Worm (Caenorhabditis elegans) whole organism, early embryonic: ENCODE measurements around the gene C55A1.6.

ENCODE experiments used
- aly-1 ChIP-seq: sonication (generic microtip); optimal IDR thresholded peaks from 2 replicates; lab custom pipeline; 2016; ENCODE audit warnings: missing genetic modification characterization, missing compliant biosample characterization
- ama-1 ChIP-seq: fragments of 150-350 bp; optimal IDR thresholded peaks from 2 replicates; lab custom pipeline; 2014
- ceh-13 ChIP-seq: fragments of 200-800 bp; sonication (Bioruptor generic); optimal IDR thresholded peaks from 2 replicates; lab custom pipeline; 2018; ENCODE audit warnings: mild to moderate bottlenecking, missing genetic modification characterization, missing compliant biosample characterization
- ceh-36 ChIP-seq: sonication (generic microtip); optimal IDR thresholded peaks from 2 replicates; lab custom pipeline; 2016; ENCODE audit warnings: missing genetic modification characterization, inconsistent platforms, missing compliant biosample characterization
- ets-7 ChIP-seq: sonication (generic microtip); optimal IDR thresholded peaks from 2 replicates; lab custom pipeline; 2016; ENCODE audit warnings: missing genotype, missing genetic modification characterization, missing compliant biosample characterization
- flt-1 ChIP-seq: fragments of 200-800 bp; sonication (Bioruptor generic); IDR thresholded peaks from 2 replicates; pipeline ENCODE4 v1.3.6; 2022; ENCODE audit warnings: missing genetic modification characterization, missing compliant biosample characterization
- hmg-4 ChIP-seq: fragments of 200-800 bp; sonication (Bioruptor generic); optimal IDR thresholded peaks from 2 replicates; lab custom pipeline; 2018; ENCODE audit warnings: mild to moderate bottlenecking, missing genetic modification characterization, missing compliant biosample characterization
- hnd-1 ChIP-seq: sonication (generic microtip); optimal IDR thresholded peaks from 2 replicates; lab custom pipeline; 2016; ENCODE audit warnings: missing genetic modification characterization, missing compliant biosample characterization
- tbx-11 ChIP-seq: fragments of 200-800 bp; sonication (Bioruptor generic); IDR thresholded peaks from 2 replicates; pipeline ENCODE4 v1.3.6; 2022; ENCODE audit warnings: missing genetic modification characterization, missing compliant biosample characterization
- tbx-37 ChIP-seq: fragments of 200-800 bp; sonication (Bioruptor generic); conservative IDR thresholded peaks from 2 replicates; pipeline ENCODE4 v1.3.6; 2022; ENCODE audit warnings: missing genetic modification reagents, missing genetic modification characterization, missing compliant biosample characterization
- tra-4 ChIP-seq: sonication (generic microtip); optimal IDR thresholded peaks from 2 replicates; lab custom pipeline; 2017; ENCODE audit warnings: missing genetic modification characterization, missing compliant biosample characterization

DNA sequence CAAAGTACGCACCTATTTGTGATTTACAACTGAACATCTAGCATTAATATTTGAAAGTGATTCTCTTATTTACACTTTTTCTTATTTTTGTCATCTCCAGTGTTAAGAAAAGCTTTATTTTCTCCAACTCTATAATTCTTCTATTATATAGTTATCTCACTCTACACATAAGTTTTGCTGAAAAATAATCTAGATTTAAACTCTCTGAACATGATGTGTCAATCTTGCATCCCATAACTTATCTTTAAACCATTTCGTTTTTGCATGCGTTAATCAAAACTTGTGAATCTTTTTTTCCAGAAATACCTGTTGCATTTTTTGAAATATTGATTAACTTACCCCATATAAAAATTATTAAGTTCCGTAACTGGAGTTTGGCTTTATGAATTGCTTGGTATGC is 42.1 kb downstream of the C55A1.6 start, which contains the start of gene nhr-268:
- TF ChIP-seq hmg-4 (GFP tag; lab: Kevin White, UChicago) (no peak), tbx-11 (GFP tag; lab: Robert Waterston, UW) (no peak), ceh-36 (tag; lab: Kevin White, UChicago) (no peak), ets-7 (tag; lab: Kevin White, UChicago) (no peak), hnd-1 (tag; lab: Kevin White, UChicago) (no peak), tra-4 (no peak), ama-1 (lab: Kevin White, UChicago) (no peak), tbx-37 (GFP tag; lab: Robert Waterston, UW) (no peak), ceh-13 (GFP tag; lab: Kevin White, UChicago) (no peak), flt-1 (GFP tag; lab: Robert Waterston, UW) (no peak), aly-1 (tag; lab: Kevin White, UChicago) (no peak)
